Fruit fly (Drosophila melanogaster) whole organism, embryonic: ENCODE data around the gene CG7530.
A peak's percentile ranks its signal among the peaks of the same experiment; 100 is the strongest.

Experiments used
- Bdp1 ChIP-seq: fragments of 200-800 bp; sonication (Bioruptor generic); optimal IDR thresholded peaks from 3 replicates; lab custom pipeline; 2016; ENCODE audit warnings: missing biosample characterization, missing genetic modification characterization
- CG10267 ChIP-seq: fragments of 200-800 bp; sonication (Bioruptor generic); optimal IDR thresholded peaks from 2 replicates; lab custom pipeline; 2018; ENCODE audit warnings: missing biosample characterization, mild to moderate bottlenecking, missing genetic modification characterization, moderate library complexity
- CG11504 ChIP-seq: fragments of 200-800 bp; sonication (Bioruptor generic); optimal IDR thresholded peaks from 3 replicates; lab custom pipeline; 2019; ENCODE audit warnings: missing biosample characterization, mild to moderate bottlenecking, missing genetic modification characterization, moderate library complexity
- CG11723 ChIP-seq: fragments of 200-800 bp; sonication (Bioruptor generic); optimal IDR thresholded peaks from 2 replicates; lab custom pipeline; 2017; ENCODE audit warnings: missing biosample characterization, mild to moderate bottlenecking, missing genetic modification characterization
- CG12071 ChIP-seq: fragments of 200-800 bp; sonication (Bioruptor generic); optimal IDR thresholded peaks from 3 replicates; lab custom pipeline; 2018; ENCODE audit warnings: missing biosample characterization, mild to moderate bottlenecking, missing genetic modification characterization
- CG12219 ChIP-seq: fragments of 200-800 bp; sonication (Bioruptor generic); optimal IDR thresholded peaks from 3 replicates; lab custom pipeline; 2018; ENCODE audit warnings: missing biosample characterization, mild to moderate bottlenecking, missing genetic modification characterization
- CG12236 ChIP-seq: fragments of 200-800 bp; sonication (Bioruptor generic); optimal IDR thresholded peaks from 2 replicates; lab custom pipeline; 2016; ENCODE audit warnings: missing biosample characterization, missing genetic modification characterization
- CG12942 ChIP-seq: fragments of 200-800 bp; sonication (Bioruptor generic); optimal IDR thresholded peaks from 3 replicates; lab custom pipeline; 2016; ENCODE audit warnings: missing biosample characterization, missing genetic modification characterization
- CG13296 ChIP-seq: fragments of 200-800 bp; sonication (Bioruptor generic); optimal IDR thresholded peaks from 3 replicates; lab custom pipeline; 2018; ENCODE audit warnings: missing biosample characterization, mild to moderate bottlenecking, missing genetic modification characterization
- CG14710 ChIP-seq: fragments of 200-800 bp; sonication (Bioruptor generic); optimal IDR thresholded peaks from 3 replicates; lab custom pipeline; 2019; ENCODE audit warnings: missing biosample characterization, mild to moderate bottlenecking, missing genetic modification characterization, moderate library complexity
- CG16863 ChIP-seq: fragments of 200-800 bp; sonication (Bioruptor generic); optimal IDR thresholded peaks from 3 replicates; lab custom pipeline; 2016; ENCODE audit warnings: missing biosample characterization, missing genetic modification characterization
- CG17385 ChIP-seq: fragments of 200-800 bp; sonication (Bioruptor generic); optimal IDR thresholded peaks from 3 replicates; lab custom pipeline; 2018; ENCODE audit warnings: missing biosample characterization, mild to moderate bottlenecking, missing genetic modification characterization
- CG2120 ChIP-seq: fragments of 200-800 bp; sonication (Bioruptor generic); optimal IDR thresholded peaks from 3 replicates; lab custom pipeline; 2016; ENCODE audit warnings: missing biosample characterization, missing genetic modification characterization
- CG2712 ChIP-seq: fragments of 200-800 bp; optimal IDR thresholded peaks from 3 replicates; lab custom pipeline; 2019; ENCODE audit warnings: missing biosample characterization, mild to moderate bottlenecking, missing genetic modification characterization, moderate library complexity
- CG4424 ChIP-seq: fragments of 200-800 bp; sonication (Bioruptor generic); optimal IDR thresholded peaks from 3 replicates; lab custom pipeline; 2016; ENCODE audit warnings: missing biosample characterization, missing genetic modification characterization
- CG5245 ChIP-seq: fragments of 200-800 bp; sonication (Bioruptor generic); optimal IDR thresholded peaks from 3 replicates; lab custom pipeline; 2016; ENCODE audit warnings: missing biosample characterization, missing genetic modification characterization
- CG6175 ChIP-seq: fragments of 200-800 bp; sonication (Bioruptor generic); IDR thresholded peaks from 3 replicates; pipeline ENCODE4 v1.3.6; 2022; ENCODE audit warnings: missing biosample characterization, missing genetic modification characterization
- CG6689 ChIP-seq: fragments of 200-800 bp; sonication (Bioruptor generic); IDR thresholded peaks from 2 replicates; pipeline ENCODE4 v1.3.6; 2022; ENCODE audit warnings: missing biosample characterization, missing genetic modification characterization
- CG6791 ChIP-seq: fragments of 200-800 bp; sonication (Bioruptor generic); IDR thresholded peaks from 3 replicates; pipeline ENCODE4 v1.3.6; 2022; ENCODE audit warnings: missing biosample characterization, missing genetic modification characterization; ENCODE audit not compliant: partially characterized antibody
- CG7556 ChIP-seq: fragments of 200-800 bp; sonication (Bioruptor generic); optimal IDR thresholded peaks from 2 replicates; lab custom pipeline; 2017; ENCODE audit warnings: missing biosample characterization, mild to moderate bottlenecking, missing genetic modification characterization
- CG7745 ChIP-seq: fragments of 200-800 bp; sonication (Bioruptor generic); optimal IDR thresholded peaks from 2 replicates; lab custom pipeline; 2018; ENCODE audit warnings: missing biosample characterization, mild to moderate bottlenecking, missing genetic modification characterization, moderate library complexity
- CG8281 ChIP-seq: fragments of 200-800 bp; sonication (Bioruptor generic); optimal IDR thresholded peaks from 2 replicates; lab custom pipeline; 2018; ENCODE audit warnings: missing biosample characterization, mild to moderate bottlenecking, missing genetic modification characterization, moderate library complexity
- CG8478 ChIP-seq: fragments of >200 bp; optimal IDR thresholded peaks from 2 replicates; lab custom pipeline; 2018
- CG9215 ChIP-seq: fragments of 200-800 bp; sonication (Bioruptor generic); IDR thresholded peaks from 2 replicates; pipeline ENCODE4 v1.3.6; 2022; ENCODE audit warnings: missing biosample characterization, missing genetic modification characterization
- CG9932 ChIP-seq: fragments of 200-800 bp; sonication (Bioruptor generic); IDR thresholded peaks from 2 replicates; pipeline ENCODE4 v1.3.6; 2022; ENCODE audit warnings: missing biosample characterization, missing genetic modification characterization
- Dfd ChIP-seq, 2 experiments: fragments of >200 bp; optimal IDR thresholded peaks; 2 replicates each; lab custom pipeline; 2017; ENCODE audit warnings: missing biosample characterization in 2 of 2, missing genetic modification characterization in 2 of 2
- E2f1 ChIP-seq: fragments of 200-800 bp; sonication (Bioruptor generic); IDR thresholded peaks from 2 replicates; pipeline ENCODE4 v1.3.6; 2022; ENCODE audit warnings: missing biosample characterization, missing genetic modification characterization
- HHEX ChIP-seq: fragments of 200-800 bp; sonication (Bioruptor generic); optimal IDR thresholded peaks from 3 replicates; lab custom pipeline; 2017; ENCODE audit warnings: missing biosample characterization, mild to moderate bottlenecking, missing genetic modification characterization, missing genetic modification reagents
- HLH3B ChIP-seq: fragments of 200-800 bp; sonication (Bioruptor generic); IDR thresholded peaks from 2 replicates; pipeline ENCODE4 v1.3.6; 2022; ENCODE audit warnings: missing biosample characterization, missing genetic modification characterization
- Hr51 ChIP-seq, 2 experiments: fragments of 200-800 bp; sonication (Bioruptor generic); optimal IDR thresholded peaks; 2 replicates in 1 of 2; 3 replicates in 1 of 2; lab custom pipeline; 2016 to 2018; ENCODE audit warnings: missing biosample characterization in 2 of 2, missing genetic modification characterization in 2 of 2, mild to moderate bottlenecking in 1 of 2, moderate library complexity in 1 of 2
- Lim3 ChIP-seq: fragments of 200-800 bp; sonication (Bioruptor generic); IDR thresholded peaks from 2 replicates; pipeline ENCODE4 v1.3.6; 2022; ENCODE audit warnings: missing biosample characterization, missing genetic modification characterization
- NC2β ChIP-seq: fragments of 200-800 bp; sonication (Bioruptor generic); optimal IDR thresholded peaks from 2 replicates; lab custom pipeline; 2016; ENCODE audit warnings: missing biosample characterization, missing genetic modification characterization
- NfI ChIP-seq: fragments of 200-800 bp; sonication (Bioruptor generic); optimal IDR thresholded peaks from 3 replicates; lab custom pipeline; 2018; ENCODE audit warnings: missing biosample characterization, mild to moderate bottlenecking, missing genetic modification characterization, moderate library complexity
- az2 ChIP-seq: fragments of 200-800 bp; sonication (Bioruptor generic); optimal IDR thresholded peaks from 3 replicates; lab custom pipeline; 2016; ENCODE audit warnings: missing biosample characterization, missing genetic modification characterization
- bsh ChIP-seq, 2 experiments: fragments of 200-800 bp; sonication (Bioruptor generic); optimal IDR thresholded peaks; 2 replicates each; lab custom pipeline; 2017 to 2018; ENCODE audit warnings: mild to moderate bottlenecking in 2 of 2, missing biosample characterization in 2 of 2, missing genetic modification characterization in 2 of 2, moderate library complexity in 1 of 2
- danr ChIP-seq: fragments of 200-800 bp; sonication (Bioruptor generic); IDR thresholded peaks from 2 replicates; pipeline ENCODE4 v1.3.6; 2022; ENCODE audit warnings: missing biosample characterization, missing genetic modification characterization
- dimm ChIP-seq: fragments of 200-800 bp; sonication (Bioruptor generic); IDR thresholded peaks from 2 replicates; pipeline ENCODE4 v1.3.6; 2022; ENCODE audit warnings: missing biosample characterization, missing genetic modification characterization
- ewg ChIP-seq: fragments of 200-800 bp; sonication (Bioruptor generic); optimal IDR thresholded peaks from 3 replicates; lab custom pipeline; 2017; ENCODE audit warnings: mild to moderate bottlenecking, missing biosample characterization, missing genetic modification reagents, missing genetic modification characterization
- hb ChIP-seq: fragments of 200-800 bp; sonication (Bioruptor generic); IDR thresholded peaks from 3 replicates; pipeline ENCODE4 v1.3.6; 2022; ENCODE audit warnings: missing biosample characterization, missing genetic modification characterization; ENCODE audit not compliant: partially characterized antibody
- her ChIP-seq: fragments of 200-800 bp; sonication (Bioruptor generic); optimal IDR thresholded peaks from 2 replicates; lab custom pipeline; 2016; ENCODE audit warnings: missing biosample characterization, missing genetic modification characterization
- insv ChIP-seq, 2 experiments: fragments of 200-800 bp; sonication (Bioruptor generic); optimal IDR thresholded peaks; 3 replicates each; lab custom pipeline; 2016 to 2018; ENCODE audit warnings: missing biosample characterization in 2 of 2, missing genetic modification characterization in 2 of 2
- nmo ChIP-seq: fragments of 200-800 bp; sonication (Bioruptor generic); optimal IDR thresholded peaks from 2 replicates; lab custom pipeline; 2018; ENCODE audit warnings: missing biosample characterization, mild to moderate bottlenecking, missing genetic modification characterization, moderate library complexity
- otp ChIP-seq: fragments of 200-800 bp; sonication (Bioruptor generic); IDR thresholded peaks from 3 replicates; pipeline ENCODE4, ENCODE4 v1.3.6; 2022; ENCODE audit warnings: missing biosample characterization, missing genetic modification characterization
- pfk ChIP-seq: fragments of 200-800 bp; sonication (Bioruptor generic); optimal IDR thresholded peaks from 2 replicates; lab custom pipeline; 2018; ENCODE audit warnings: missing biosample characterization, mild to moderate bottlenecking, missing genetic modification characterization, moderate library complexity
- prd ChIP-seq, 3 experiments: fragments of >200 bp in 2 of 3; fragments of 200-800 bp in 1 of 3; sonication (Bioruptor generic) in 1 of 3; optimal IDR thresholded peaks in 2 of 3; IDR thresholded peaks in 1 of 3; 2 replicates in 2 of 3; 3 replicates in 1 of 3; pipeline versions ENCODE4 v1.3.6 to Lab custom; 2017 to 2022; ENCODE audit warnings: missing biosample characterization in 1 of 3, missing genetic modification characterization in 1 of 3
- row ChIP-seq: fragments of 200-800 bp; sonication (Bioruptor generic); IDR thresholded peaks from 3 replicates; pipeline ENCODE4 v1.3.6; 2022; ENCODE audit warnings: missing biosample characterization, missing genetic modification characterization
- shn ChIP-seq: fragments of 200-800 bp; sonication (Bioruptor generic); optimal IDR thresholded peaks from 3 replicates; lab custom pipeline; 2016; ENCODE audit warnings: missing biosample characterization, missing genetic modification characterization
- stc ChIP-seq: fragments of 200-800 bp; sonication (Bioruptor generic); IDR thresholded peaks from 2 replicates; pipeline ENCODE4 v1.3.6; 2022; ENCODE audit warnings: missing biosample characterization, missing genetic modification characterization
- stwl ChIP-seq: fragments of 200-800 bp; sonication (Bioruptor generic); optimal IDR thresholded peaks from 3 replicates; lab custom pipeline; 2018; ENCODE audit warnings: missing biosample characterization, mild to moderate bottlenecking, missing genetic modification characterization, moderate library complexity
- tgo ChIP-seq: fragments of 200-800 bp; sonication (Bioruptor generic); IDR thresholded peaks from 3 replicates; pipeline ENCODE4 v1.3.6; 2022; ENCODE audit warnings: missing biosample characterization, missing genetic modification characterization

The CG7530 gene

dm6 chr3R:14706860-14707259 lies 24.4 kb downstream of the CG7530 start (continued):
- no peak for TF ChIP-seq CG14710
- TF ChIP-seq az2 (GFP tag; lab: Kevin White, UChicago), result peak; percentile 30
- peak; percentile 63 for TF ChIP-seq E2f1
- no peak for TF ChIP-seq stwl (tag; lab: Kevin White, UChicago)
- peak; percentile 41 for TF ChIP-seq HHEX
- TF ChIP-seq HLH3B (GFP tag; lab: Robert Waterston, UW), result peak; percentile 72
- peak; percentile 52 for TF ChIP-seq her (GFP tag; lab: Kevin White, UChicago)
- TF ChIP-seq hb (GFP tag; lab: Robert Waterston, UW), result peak; percentile 74; the same call in 2 of the 3 replicates
- TF ChIP-seq CG8478, result no peak
- TF ChIP-seq insv (GFP tag; optimal IDR thresholded peaks at IDR 0.05; lab: Kevin White, UChicago), result no peak
- peak; percentile 25 for TF ChIP-seq CG2712
- peak; percentile 2 for TF ChIP-seq CG8281 (tag; lab: Kevin White, UChicago)
- TF ChIP-seq CG2120 (GFP tag; lab: Kevin White, UChicago), result peak; percentile 78
- peak; percentile 70 for TF ChIP-seq CG6689 (GFP tag; lab: Robert Waterston, UW)
- TF ChIP-seq CG7556 (GFP tag; lab: Kevin White, UChicago), result peak; percentile 37
- peak; percentile 46; the same call in 2 of the 3 replicates for TF ChIP-seq tgo
- no peak for TF ChIP-seq CG7745
- no peak for TF ChIP-seq Bdp1 (GFP tag; lab: Kevin White, UChicago)
- TF ChIP-seq CG11723 (GFP tag; lab: Kevin White, UChicago), result no peak
- peak; percentile 19 for TF ChIP-seq CG13296 (GFP tag; lab: Kevin White, UChicago)
- no peak for TF ChIP-seq CG5245 (GFP tag; lab: Kevin White, UChicago)
- no peak for TF ChIP-seq prd (optimal IDR thresholded peaks at IDR 0.05; lab: Kevin White, UChicago)
- TF ChIP-seq prd (GFP tag; IDR thresholded peaks at IDR 0.05; lab: Robert Waterston, UW), result peak; percentile 82
- TF ChIP-seq nmo (GFP tag; lab: Kevin White, UChicago), result peak; percentile 34
- peak; percentile 18 for TF ChIP-seq CG4424 (GFP tag; lab: Kevin White, UChicago)
- TF ChIP-seq CG6175 (GFP tag; lab: Robert Waterston, UW), result peak; percentile 31; the same call in 1 of the 3 replicates
- no peak for TF ChIP-seq CG12071 (GFP tag; lab: Kevin White, UChicago)
- peak; percentile 84 for TF ChIP-seq CG9932 (GFP tag; lab: Robert Waterston, UW)
- no peak for TF ChIP-seq CG10267
- TF ChIP-seq CG11504, result peak; percentile 57
- TF ChIP-seq shn (GFP tag; lab: Kevin White, UChicago), result peak; percentile 22
- TF ChIP-seq Dfd (GFP tag; optimal IDR thresholded peaks at IDR 0.05; lab: Kevin White, UChicago), result no peak
- TF ChIP-seq CG12942 (GFP tag; lab: Kevin White, UChicago), result no peak
- peak; percentile 70; the same call in 2 of the 3 replicates for TF ChIP-seq otp (GFP tag; lab: Robert Waterston, UW)
- TF ChIP-seq CG9215 (GFP tag; lab: Robert Waterston, UW), result peak; percentile 52; the same call in 1 of the 2 replicates
- peak; percentile 10 for TF ChIP-seq CG12236
- TF ChIP-seq stc, result peak; percentile 79
- TF ChIP-seq NC2β, result no peak
- TF ChIP-seq dimm (GFP tag; lab: Robert Waterston, UW), result no peak
- peak; percentile 26 for TF ChIP-seq CG16863
- peak; percentile 34; the same call in 1 of the 2 replicates for TF ChIP-seq Lim3 (GFP tag; lab: Robert Waterston, UW)
- no peak for TF ChIP-seq ewg (GFP tag; lab: Kevin White, UChicago)
- TF ChIP-seq CG17385, result peak; percentile 20
- peak; percentile 73; the same call in 2 of the 3 replicates for TF ChIP-seq CG6791 (GFP tag; lab: Robert Waterston, UW)
- peak; percentile 13 for TF ChIP-seq NfI (GFP tag; lab: Kevin White, UChicago)
- peak; percentile 78 for TF ChIP-seq row (GFP tag; lab: Robert Waterston, UW)
- TF ChIP-seq danr (GFP tag; lab: Robert Waterston, UW), result peak; percentile 33; the same call in 1 of the 2 replicates
- TF ChIP-seq pfk (GFP tag; lab: Kevin White, UChicago), result no peak
- peak; percentile 25 for TF ChIP-seq CG12219
- peak in 1 of 2 experiments; percentile 34 for TF ChIP-seq bsh (GFP tag; optimal IDR thresholded peaks at IDR 0.05; lab: Kevin White, UChicago)
- TF ChIP-seq Hr51 (GFP tag; optimal IDR thresholded peaks at IDR 0.05; lab: Kevin White, UChicago), result peak; percentile 50 to 54
